Worm (Caenorhabditis elegans): Measurements from ENCODE around the gene lips-10.

- TF ChIP-seq nhr-12 (tag; optimal IDR thresholded peaks at IDR 0.05) (peak; percentile 81), ama-1 (optimal IDR thresholded peaks at IDR 0.05) (no peak), nhr-11 (tag; optimal IDR thresholded peaks at IDR 0.05) (no peak), nhr-6 (tag; optimal IDR thresholded peaks at IDR 0.05) (no peak), nhr-21 (tag; optimal IDR thresholded peaks at IDR 0.05) (no peak)
These were observed 20.0 kb upstream of the lips-10 start for ce11 chrII:8419015-8419414.
